In the genomic region with DNA sequence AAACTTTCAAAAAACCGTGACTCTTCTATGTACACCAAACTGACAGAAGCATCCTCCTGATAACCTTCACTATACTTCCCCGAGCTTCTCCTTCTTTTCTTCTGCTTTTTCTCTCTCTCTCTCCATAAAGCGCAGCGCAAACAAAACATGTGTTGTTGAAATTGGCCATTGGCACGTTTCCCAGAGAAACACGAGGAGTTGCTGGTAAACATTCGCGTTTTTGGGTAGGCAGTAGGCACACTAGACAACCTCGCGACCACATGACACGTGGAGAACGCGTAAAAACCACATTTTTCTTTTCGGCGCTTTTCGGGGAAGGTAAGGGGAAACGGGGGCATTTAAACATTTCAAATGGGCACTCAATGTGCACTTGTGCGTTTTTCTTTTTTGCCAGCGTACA, we compare ENCODE assay signal across 6 worm cellular contexts.
TF ChIP-seq lines count a peak whose summit lies in the region.

No protein-coding gene starts in this region.

TF ChIP-seq in whole organism, L1 larva, 84 proteins besides CTCF, POLR2A, EP300 and RAD21 (continued from another document and continues in another):
- TF ChIP-seq lin-35 (GFP tag; optimal IDR thresholded peaks at IDR 0.05; lab: Kevin White, UChicago): peak in 1 of 2 experiments; percentile 54
- no peak for TF ChIP-seq dsc-1 (tag; optimal IDR thresholded peaks at IDR 0.05; lab: Kevin White, UChicago)
- no peak for TF ChIP-seq ces-1 (GFP tag; optimal IDR thresholded peaks at IDR 0.05; lab: Kevin White, UChicago)
- TF ChIP-seq fkh-8 (tag; optimal IDR thresholded peaks at IDR 0.05; lab: Kevin White, UChicago): peak; percentile 89
- TF ChIP-seq fkh-10 (GFP tag; optimal IDR thresholded peaks at IDR 0.05; lab: Kevin White, UChicago): no peak
- no peak for TF ChIP-seq ceh-90 (tag; optimal IDR thresholded peaks at IDR 0.05; lab: Kevin White, UChicago)
- TF ChIP-seq zip-4 (GFP tag; optimal IDR thresholded peaks at IDR 0.05; lab: Kevin White, UChicago): peak; percentile 9
- no peak for TF ChIP-seq unc-130 (tag; optimal IDR thresholded peaks at IDR 0.05; lab: Kevin White, UChicago)
- peak; percentile 47 for TF ChIP-seq nhr-47 (tag; optimal IDR thresholded peaks at IDR 0.05; lab: Kevin White, UChicago)
- peak; percentile 10 for TF ChIP-seq C16A3.4 (tag; optimal IDR thresholded peaks at IDR 0.05; lab: Kevin White, UChicago)
- TF ChIP-seq sup-37 (GFP tag; optimal IDR thresholded peaks at IDR 0.05; lab: Kevin White, UChicago): peak; percentile 27
- TF ChIP-seq lin-39 (tag; optimal IDR thresholded peaks at IDR 0.05; lab: Kevin White, UChicago): no peak
- no peak for TF ChIP-seq mef-2 (tag; optimal IDR thresholded peaks at IDR 0.05; lab: Kevin White, UChicago)
- TF ChIP-seq pag-3 (tag; optimal IDR thresholded peaks at IDR 0.05; lab: Kevin White, UChicago; ENCODE audit: borderline replicate concordance, insufficient read depth): no peak
- peak; percentile 69 for TF ChIP-seq nhr-20 (tag; optimal IDR thresholded peaks at IDR 0.05; lab: Kevin White, UChicago)
- TF ChIP-seq dpl-1 (GFP tag; optimal IDR thresholded peaks at IDR 0.05; lab: Kevin White, UChicago): peak in 2 of 3 experiments; percentile 4 to 15
- peak; percentile 19 for TF ChIP-seq xbp-1 (tag; optimal IDR thresholded peaks at IDR 0.05; lab: Kevin White, UChicago)
- no peak for TF ChIP-seq hlh-4 (tag; optimal IDR thresholded peaks at IDR 0.05; lab: Kevin White, UChicago)
- peak; percentile 30 for TF ChIP-seq pax-3 (tag; optimal IDR thresholded peaks at IDR 0.05; lab: Kevin White, UChicago)
- no peak for TF ChIP-seq snpc-4 (tag; optimal IDR thresholded peaks at IDR 0.05; lab: Kevin White, UChicago)
- TF ChIP-seq blmp-1 (tag; optimal IDR thresholded peaks at IDR 0.05; lab: Kevin White, UChicago): no peak

TF ChIP-seq in whole organism, L2 larva, 48 proteins besides CTCF, POLR2A, EP300 and RAD21 (continued from another document):
- TF ChIP-seq sma-9 (GFP tag; optimal IDR thresholded peaks at IDR 0.05; lab: Kevin White, UChicago): peak; percentile 70
- no peak for TF ChIP-seq sma-9 (tag; optimal IDR thresholded peaks at IDR 0.05; lab: Kevin White, UChicago)
- peak; percentile 7 for TF ChIP-seq sma-3 (GFP tag; optimal IDR thresholded peaks at IDR 0.05; lab: Kevin White, UChicago)
- peak; percentile 10 for TF ChIP-seq ztf-4 (tag; optimal IDR thresholded peaks at IDR 0.05; lab: Kevin White, UChicago)
- peak; percentile 27 for TF ChIP-seq gmeb-1 (tag; optimal IDR thresholded peaks at IDR 0.05; lab: Kevin White, UChicago)
- TF ChIP-seq fos-1 (tag; optimal IDR thresholded peaks at IDR 0.05; lab: Kevin White, UChicago): peak; percentile 0
- TF ChIP-seq F13H6.1 (tag; optimal IDR thresholded peaks at IDR 0.05; lab: Kevin White, UChicago): peak; percentile 87
- peak; percentile 17 for TF ChIP-seq Y55F3AM.14 (GFP tag; optimal IDR thresholded peaks at IDR 0.05; lab: Kevin White, UChicago)
- TF ChIP-seq nhr-129 (tag; optimal IDR thresholded peaks at IDR 0.05; lab: Kevin White, UChicago): peak; percentile 91

TF ChIP-seq in whole organism, L3 larva, 47 proteins besides CTCF, POLR2A, EP300 and RAD21 (continued from another document and continues in another):
- TF ChIP-seq ceh-16 (tag; optimal IDR thresholded peaks at IDR 0.05; lab: Kevin White, UChicago) (no peak), ceh-28 (tag; optimal IDR thresholded peaks at IDR 0.05; lab: Kevin White, UChicago) (no peak), lin-39 (tag; optimal IDR thresholded peaks at IDR 0.05; lab: Kevin White, UChicago) (peak; percentile 55), ama-1 (optimal IDR thresholded peaks at IDR 0.05; lab: Kevin White, UChicago) (peak; percentile 47), nhr-11 (tag; optimal IDR thresholded peaks at IDR 0.05; lab: Kevin White, UChicago) (no peak), ztf-4 (tag; optimal IDR thresholded peaks at IDR 0.05; lab: Kevin White, UChicago) (no peak), nhr-77 (tag; optimal IDR thresholded peaks at IDR 0.05; lab: Kevin White, UChicago) (no peak), nhr-12 (tag; optimal IDR thresholded peaks at IDR 0.05; lab: Kevin White, UChicago) (no peak), nfya-1 (tag; optimal IDR thresholded peaks at IDR 0.05; lab: Kevin White, UChicago; ENCODE audit: insufficient read depth) (peak; percentile 61), ztf-11 (tag; optimal IDR thresholded peaks at IDR 0.05; lab: Kevin White, UChicago) (no peak), ceh-82 (tag; optimal IDR thresholded peaks at IDR 0.05; lab: Kevin White, UChicago) (no peak), skn-1 (tag; optimal IDR thresholded peaks at IDR 0.05; lab: Kevin White, UChicago) (no peak), nhr-76 (tag; optimal IDR thresholded peaks at IDR 0.05; lab: Kevin White, UChicago) (no peak), nhr-28 (tag; optimal IDR thresholded peaks at IDR 0.05; lab: Kevin White, UChicago) (no peak), nhr-25 (tag; optimal IDR thresholded peaks at IDR 0.05; lab: Kevin White, UChicago) (no peak), zag-1 (tag; optimal IDR thresholded peaks at IDR 0.05; lab: Kevin White, UChicago) (no peak), nhr-43 (tag; optimal IDR thresholded peaks at IDR 0.05; lab: Kevin White, UChicago; ENCODE audit: poor library complexity, severe bottlenecking) (no peak), fos-1 (tag; optimal IDR thresholded peaks at IDR 0.05; lab: Kevin White, UChicago) (no peak), jun-1 (tag; optimal IDR thresholded peaks at IDR 0.05; lab: Kevin White, UChicago) (peak; percentile 27), daf-12 (tag; optimal IDR thresholded peaks at IDR 0.05; lab: Kevin White, UChicago) (no peak), egl-27 (tag; optimal IDR thresholded peaks at IDR 0.05; lab: Kevin White, UChicago) (no peak), aly-2 (tag; optimal IDR thresholded peaks at IDR 0.05; lab: Kevin White, UChicago) (no peak), R02D3.7 (tag; optimal IDR thresholded peaks at IDR 0.05; lab: Kevin White, UChicago) (no peak), snpc-4 (tag; optimal IDR thresholded peaks at IDR 0.05; lab: Kevin White, UChicago) (peak; percentile 41), nhr-237 (tag; optimal IDR thresholded peaks at IDR 0.05; lab: Kevin White, UChicago) (no peak), unc-39 (tag; optimal IDR thresholded peaks at IDR 0.05; lab: Kevin White, UChicago) (no peak)

TF ChIP-seq in whole organism, L4 larva, 104 proteins besides CTCF, POLR2A, EP300 and RAD21 (continued from another document and continues in another):
- TF ChIP-seq madf-9 (GFP tag; conservative IDR thresholded peaks at IDR 0.05; lab: Robert Waterston, UW) (no peak), Y75B8A.6 (GFP tag; IDR thresholded peaks at IDR 0.05; lab: Robert Waterston, UW) (no peak), spr-1 (tag; optimal IDR thresholded peaks at IDR 0.05; lab: Kevin White, UChicago) (no peak), mxl-3 (GFP tag; optimal IDR thresholded peaks at IDR 0.05; lab: Kevin White, UChicago) (peak; percentile 77), nhr-102 (tag; optimal IDR thresholded peaks at IDR 0.05; lab: Kevin White, UChicago) (peak; percentile 14), skn-1 (tag; optimal IDR thresholded peaks at IDR 0.05; lab: Kevin White, UChicago) (no peak), F49E8.2 (tag; optimal IDR thresholded peaks at IDR 0.05; lab: Kevin White, UChicago; ENCODE audit: borderline replicate concordance) (no peak), lin-1 (GFP tag; IDR thresholded peaks at IDR 0.05; lab: Robert Waterston, UW) (no peak), pha-4 (GFP tag; IDR thresholded peaks at IDR 0.05; lab: Robert Waterston, UW) (peak; percentile 59; the same call in 1 of the 2 replicates), pha-4 (tag; optimal IDR thresholded peaks at IDR 0.05; lab: Kevin White, UChicago) (peak; percentile 93), nhr-6 (tag; optimal IDR thresholded peaks at IDR 0.05; lab: Kevin White, UChicago) (peak; percentile 38), F10B5.3 (tag; optimal IDR thresholded peaks at IDR 0.05; lab: Kevin White, UChicago) (no peak), dpl-1 (GFP tag; optimal IDR thresholded peaks at IDR 0.05; lab: Kevin White, UChicago) (peak; percentile 4), mdl-1 (tag; optimal IDR thresholded peaks at IDR 0.05; lab: Kevin White, UChicago) (peak; percentile 63 to 93), snpc-1.2 (GFP tag; IDR thresholded peaks at IDR 0.05; lab: Robert Waterston, UW) (no peak), Y105C5A.15 (GFP tag; IDR thresholded peaks at IDR 0.05; lab: Robert Waterston, UW) (no peak), madf-5 (GFP tag; IDR thresholded peaks at IDR 0.05; lab: Robert Waterston, UW) (no peak), nhr-10 (tag; optimal IDR thresholded peaks at IDR 0.05; lab: Kevin White, UChicago) (peak; percentile 35), lim-7 (GFP tag; IDR thresholded peaks at IDR 0.05; lab: Robert Waterston, UW) (no peak), unc-130 (GFP tag; optimal IDR thresholded peaks at IDR 0.05; lab: Kevin White, UChicago) (no peak), aly-2 (tag; optimal IDR thresholded peaks at IDR 0.05; lab: Kevin White, UChicago) (no peak), nhr-111 (GFP tag; optimal IDR thresholded peaks at IDR 0.05; lab: Kevin White, UChicago) (no peak), nhr-25 (tag; optimal IDR thresholded peaks at IDR 0.05; lab: Kevin White, UChicago; ENCODE audit: borderline replicate concordance, insufficient read depth) (no peak), ZK337.2 (GFP tag; IDR thresholded peaks at IDR 0.05; lab: Robert Waterston, UW) (no peak), ctbp-1 (GFP tag; IDR thresholded peaks at IDR 0.05; lab: Robert Waterston, UW) (no peak), dmd-8 (GFP tag; IDR thresholded peaks at IDR 0.05; lab: Robert Waterston, UW) (no peak), gei-8 (GFP tag; optimal IDR thresholded peaks at IDR 0.05; lab: Kevin White, UChicago) (no peak)

TF ChIP-seq in whole organism, late embryonic, 69 proteins besides CTCF, POLR2A, EP300 and RAD21 (continued from another document):
- TF ChIP-seq mec-3 (tag; optimal IDR thresholded peaks at IDR 0.05; lab: Kevin White, UChicago; ENCODE audit: borderline replicate concordance): no peak

TF ChIP-seq in whole organism, young adult, 124 proteins besides CTCF, POLR2A, EP300 and RAD21 (continued from another document):
- TF ChIP-seq snpc-4 (GFP tag; optimal IDR thresholded peaks at IDR 0.05; lab: Kevin White, UChicago): no peak
- TF ChIP-seq snpc-4 (tag; optimal IDR thresholded peaks at IDR 0.05; lab: Kevin White, UChicago): peak in 1 of 4 experiments; percentile 34
- peak; percentile 38 for TF ChIP-seq attf-5 (GFP tag; optimal IDR thresholded peaks at IDR 0.05; lab: Kevin White, UChicago)
- TF ChIP-seq lin-54 (GFP tag; optimal IDR thresholded peaks at IDR 0.05; lab: Kevin White, UChicago): peak; percentile 3
- peak; percentile 13; the same call in 1 of the 2 replicates for TF ChIP-seq egrh-3 (GFP tag; IDR thresholded peaks at IDR 0.05; lab: Robert Waterston, UW)
- peak; percentile 77 for TF ChIP-seq zfh-2 (GFP tag; conservative IDR thresholded peaks at IDR 0.05; lab: Robert Waterston, UW)
- no peak for TF ChIP-seq tlf-1 (GFP tag; optimal IDR thresholded peaks at IDR 0.05; lab: Kevin White, UChicago)
- TF ChIP-seq Y95B8A.8 (GFP tag; IDR thresholded peaks at IDR 0.05; lab: Robert Waterston, UW): peak; percentile 41; the same call in 1 of the 2 replicates
- TF ChIP-seq ceh-58 (GFP tag; IDR thresholded peaks at IDR 0.05; lab: Robert Waterston, UW): no peak
- peak; percentile 13 for TF ChIP-seq ZK185.1 (tag; optimal IDR thresholded peaks at IDR 0.05; lab: Kevin White, UChicago; ENCODE audit: poor library complexity, severe bottlenecking)
- no peak for TF ChIP-seq lsl-1 (GFP tag; optimal IDR thresholded peaks at IDR 0.05; lab: Kevin White, UChicago)
- TF ChIP-seq F10E7.11 (tag; optimal IDR thresholded peaks at IDR 0.05; lab: Kevin White, UChicago): no peak
- TF ChIP-seq nhr-80 (tag; optimal IDR thresholded peaks at IDR 0.05; lab: Kevin White, UChicago): peak; percentile 72
- TF ChIP-seq bed-2 (GFP tag; IDR thresholded peaks at IDR 0.05; lab: Robert Waterston, UW): 0 out of 2 replicates have a peak, but pooled peaks have one; percentile 29
- no peak for TF ChIP-seq nhr-90 (tag; optimal IDR thresholded peaks at IDR 0.05; lab: Kevin White, UChicago)
